Worm (Caenorhabditis elegans) whole organism, young adult: ENCODE measurements around the gene fbxb-88.

Source experiments
- D2030.7 ChIP-seq: fragments of 200-800 bp; sonication (Bioruptor generic); IDR thresholded peaks from 2 replicates; pipeline ENCODE4 v1.3.6; 2022; ENCODE audit warnings: missing genetic modification reagents, missing genetic modification characterization, missing compliant biosample characterization
- F23B12.7 ChIP-seq: sonication (generic microtip); optimal IDR thresholded peaks from 2 replicates; lab custom pipeline; 2017; ENCODE audit warnings: missing genetic modification characterization, mild to moderate bottlenecking, missing compliant biosample characterization, antibody characterized with exemption, moderate library complexity; ENCODE audit not compliant: insufficient read depth
- F33H1.4 ChIP-seq: fragments of 200-800 bp; sonication (Bioruptor generic); IDR thresholded peaks from 2 replicates; pipeline ENCODE4 v1.3.6; 2022; ENCODE audit warnings: missing genetic modification reagents, missing genetic modification characterization, missing compliant biosample characterization
- F37B4.10 ChIP-seq: fragments of 200-800 bp; sonication (Bioruptor generic); IDR thresholded peaks from 2 replicates; pipeline ENCODE4 v1.3.6; 2022; ENCODE audit warnings: missing genetic modification characterization, missing compliant biosample characterization
- F57A8.1 ChIP-seq: fragments of 200-800 bp; sonication (Bioruptor generic); optimal IDR thresholded peaks from 2 replicates; lab custom pipeline; 2018; ENCODE audit warnings: mild to moderate bottlenecking, missing genetic modification characterization, moderate library complexity, missing compliant biosample characterization
- Y67H2A.10 ChIP-seq: fragments of 200-800 bp; sonication (Bioruptor generic); conservative IDR thresholded peaks from 2 replicates; pipeline ENCODE4 v1.3.6; 2022; ENCODE audit warnings: missing genetic modification reagents, missing genetic modification characterization, missing compliant biosample characterization
- akir-1 ChIP-seq: fragments of 200-800 bp; sonication (Bioruptor generic); optimal IDR thresholded peaks from 2 replicates; lab custom pipeline; 2018; ENCODE audit warnings: mild to moderate bottlenecking, missing genetic modification characterization, moderate library complexity, missing compliant biosample characterization
- attf-3 ChIP-seq: fragments of 200-800 bp; sonication (Bioruptor generic); conservative IDR thresholded peaks from 2 replicates; pipeline ENCODE4 v1.3.6; 2022; ENCODE audit warnings: missing genetic modification reagents, missing genetic modification characterization, missing compliant biosample characterization
- bed-1 ChIP-seq: fragments of 200-800 bp; sonication (Bioruptor generic); IDR thresholded peaks from 2 replicates; pipeline ENCODE4 v1.3.6; 2022; ENCODE audit warnings: missing genetic modification reagents, missing genetic modification characterization, missing compliant biosample characterization
- cebp-1 ChIP-seq, 2 experiments: fragments of 200-800 bp in 1 of 2; sonication (Bioruptor generic) in 1 of 2; sonication (generic microtip) in 1 of 2; IDR thresholded peaks in 1 of 2; optimal IDR thresholded peaks in 1 of 2; 2 replicates each; pipeline versions ENCODE4 v1.3.6 to Lab custom; 2017 to 2022; ENCODE audit warnings: missing compliant biosample characterization in 2 of 2, missing genetic modification characterization in 2 of 2, mild to moderate bottlenecking in 1 of 2, missing genetic modification reagents in 1 of 2, moderate library complexity in 1 of 2
- ceh-27 ChIP-seq: fragments of 200-800 bp; sonication (Bioruptor generic); optimal IDR thresholded peaks from 2 replicates; lab custom pipeline; 2018; ENCODE audit warnings: mild to moderate bottlenecking, missing genetic modification characterization, moderate library complexity, missing compliant biosample characterization
- ceh-91 ChIP-seq: fragments of 200-800 bp; sonication (Bioruptor generic); IDR thresholded peaks from 2 replicates; pipeline ENCODE4 v1.3.6; 2022; ENCODE audit warnings: missing genetic modification reagents, missing genetic modification characterization, missing compliant biosample characterization
- dpff-1 ChIP-seq: sonication (generic microtip); optimal IDR thresholded peaks from 2 replicates; lab custom pipeline; 2017; ENCODE audit warnings: mild to moderate bottlenecking, missing genetic modification characterization, missing compliant biosample characterization
- dpl-1 ChIP-seq: fragments of 150-350 bp; optimal IDR thresholded peaks from 2 replicates; lab custom pipeline; 2014; ENCODE audit warnings: missing biosample characterization, missing genetic modification reagents, missing genetic modification characterization
- egl-44 ChIP-seq: fragments of 200-800 bp; sonication (Bioruptor generic); IDR thresholded peaks from 2 replicates; pipeline ENCODE4 v1.3.6; 2022; ENCODE audit warnings: missing genetic modification reagents, missing genetic modification characterization, missing compliant biosample characterization
- egrh-3 ChIP-seq: fragments of 200-800 bp; sonication (Bioruptor generic); IDR thresholded peaks from 2 replicates; pipeline ENCODE4 v1.3.6; 2022; ENCODE audit warnings: missing genetic modification reagents, missing genetic modification characterization, missing compliant biosample characterization
- gei-17 ChIP-seq: fragments of 200-800 bp; sonication (Bioruptor generic); optimal IDR thresholded peaks from 2 replicates; lab custom pipeline; 2018; ENCODE audit warnings: mild to moderate bottlenecking, missing genetic modification characterization, missing compliant biosample characterization
- hlh-12 ChIP-seq: sonication (generic microtip); optimal IDR thresholded peaks from 2 replicates; lab custom pipeline; 2016; ENCODE audit warnings: missing genetic modification characterization, missing compliant biosample characterization
- hlh-26 ChIP-seq: fragments of 200-800 bp; sonication (Bioruptor generic); conservative IDR thresholded peaks from 2 replicates; pipeline ENCODE4 v1.3.6; 2022; ENCODE audit warnings: missing genetic modification reagents, missing genetic modification characterization, missing compliant biosample characterization
- hmg-1.2 ChIP-seq: fragments of 200-800 bp; sonication (Bioruptor generic); IDR thresholded peaks from 2 replicates; pipeline ENCODE4 v1.3.6; 2022; ENCODE audit warnings: missing genetic modification reagents, missing genetic modification characterization, missing compliant biosample characterization
- hsf-1 ChIP-seq: fragments of 200-800 bp; sonication (Bioruptor generic); IDR thresholded peaks from 2 replicates; pipeline ENCODE4 v1.3.6; 2022; ENCODE audit warnings: missing genetic modification reagents, missing genetic modification characterization, missing compliant biosample characterization
- lag-1 ChIP-seq: fragments of 200-800 bp; sonication (Bioruptor generic); IDR thresholded peaks from 2 replicates; pipeline ENCODE4 v1.3.6; 2022; ENCODE audit warnings: missing genetic modification reagents, missing genetic modification characterization, missing compliant biosample characterization
- let-526 ChIP-seq: fragments of 200-800 bp; sonication (Bioruptor generic); IDR thresholded peaks from 2 replicates; pipeline ENCODE4 v1.3.6; 2022; ENCODE audit warnings: missing genetic modification reagents, missing genetic modification characterization, missing compliant biosample characterization
- lin-26 ChIP-seq: fragments of 200-800 bp; sonication (Bioruptor generic); IDR thresholded peaks from 2 replicates; pipeline ENCODE4 v1.3.6; 2022; ENCODE audit warnings: missing genetic modification reagents, missing genetic modification characterization, missing compliant biosample characterization
- lir-1 ChIP-seq: fragments of 200-800 bp; sonication (Bioruptor generic); conservative IDR thresholded peaks from 2 replicates; pipeline ENCODE4 v1.3.6; 2022; ENCODE audit warnings: missing genetic modification reagents, missing genetic modification characterization, missing compliant biosample characterization
- madf-10 ChIP-seq: sonication (generic microtip); optimal IDR thresholded peaks from 2 replicates; lab custom pipeline; 2016; ENCODE audit warnings: mild to moderate bottlenecking, missing genetic modification characterization, missing compliant biosample characterization
- madf-6 ChIP-seq: fragments of 200-800 bp; sonication (Bioruptor generic); IDR thresholded peaks from 2 replicates; pipeline ENCODE4 v1.3.6; 2022; ENCODE audit warnings: missing genetic modification reagents, missing genetic modification characterization, missing compliant biosample characterization
- mcd-1 ChIP-seq: fragments of 200-800 bp; sonication (Bioruptor generic); IDR thresholded peaks from 2 replicates; pipeline ENCODE4 v1.3.6; 2022; ENCODE audit warnings: missing genetic modification reagents, missing genetic modification characterization, missing compliant biosample characterization
- nfya-2 ChIP-seq: fragments of 200-800 bp; sonication (Bioruptor generic); IDR thresholded peaks from 2 replicates; pipeline ENCODE4 v1.3.6; 2022; ENCODE audit warnings: missing genetic modification reagents, missing genetic modification characterization, missing compliant biosample characterization
- nfyb-1 ChIP-seq: fragments of 200-800 bp; sonication (Bioruptor generic); IDR thresholded peaks from 2 replicates; pipeline ENCODE4 v1.3.6; 2022; ENCODE audit warnings: missing genetic modification reagents, missing genetic modification characterization, missing compliant biosample characterization
- nhr-80 ChIP-seq: sonication (generic microtip); optimal IDR thresholded peaks from 2 replicates; lab custom pipeline; 2016; ENCODE audit warnings: missing genetic modification characterization, missing compliant biosample characterization
- sea-2 ChIP-seq: fragments of 200-800 bp; sonication (Bioruptor generic); IDR thresholded peaks from 2 replicates; pipeline ENCODE4 v1.3.6; 2022; ENCODE audit warnings: missing genetic modification characterization, missing compliant biosample characterization
- snpc-1.3 ChIP-seq: sonication (generic microtip); optimal IDR thresholded peaks from 2 replicates; lab custom pipeline; 2017; ENCODE audit warnings: missing genetic modification characterization, mild to moderate bottlenecking, missing compliant biosample characterization, antibody characterized with exemption, moderate library complexity, missing genotype, missing genetic modification reagents; ENCODE audit not compliant: insufficient read depth
- snpc-4 ChIP-seq, 5 experiments: fragments of 150-350 bp in 1 of 5; sonication (generic microtip) in 4 of 5; optimal IDR thresholded peaks; 2 replicates each; lab custom pipeline; 2014 to 2018; ENCODE audit warnings: missing genetic modification characterization in 5 of 5, missing biosample characterization in 3 of 5, antibody characterized with exemption in 2 of 5, mild to moderate bottlenecking in 2 of 5, missing compliant biosample characterization in 2 of 5, missing genotype in 2 of 5, moderate library complexity in 2 of 5, missing genetic modification reagents in 1 of 5
- somi-1 ChIP-seq: fragments of 200-800 bp; sonication (Bioruptor generic); optimal IDR thresholded peaks from 2 replicates; lab custom pipeline; 2018; ENCODE audit warnings: mild to moderate bottlenecking, missing genetic modification characterization, missing compliant biosample characterization
- sptf-2 ChIP-seq: fragments of 200-800 bp; sonication (Bioruptor generic); optimal IDR thresholded peaks from 2 replicates; lab custom pipeline; 2018; ENCODE audit warnings: mild to moderate bottlenecking, missing genetic modification characterization, missing compliant biosample characterization
- tbp1 ChIP-seq: fragments of 200-800 bp; sonication (Bioruptor generic); optimal IDR thresholded peaks from 2 replicates; lab custom pipeline; 2018; ENCODE audit warnings: mild to moderate bottlenecking, missing genetic modification characterization, missing compliant biosample characterization
- tbx-9 ChIP-seq: sonication (generic microtip); optimal IDR thresholded peaks from 2 replicates; lab custom pipeline; 2016; ENCODE audit warnings: borderline replicate concordance, missing genetic modification characterization, inconsistent platforms, missing compliant biosample characterization
- zfh-2 ChIP-seq: fragments of 200-800 bp; sonication (Bioruptor generic); conservative IDR thresholded peaks from 2 replicates; pipeline ENCODE4 v1.3.6; 2022; ENCODE audit warnings: missing genetic modification reagents, missing genetic modification characterization, missing compliant biosample characterization
- zim-3 ChIP-seq: sonication (generic microtip); optimal IDR thresholded peaks from 2 replicates; lab custom pipeline; 2017; ENCODE audit warnings: mild to moderate bottlenecking, missing genetic modification characterization, moderate library complexity, missing compliant biosample characterization
- ztf-25 ChIP-seq: fragments of 200-800 bp; sonication (Bioruptor generic); IDR thresholded peaks from 2 replicates; pipeline ENCODE4 v1.3.6; 2022; ENCODE audit warnings: missing genetic modification reagents, missing genetic modification characterization, missing compliant biosample characterization
- ztf-26 ChIP-seq: sonication (generic microtip); optimal IDR thresholded peaks from 2 replicates; lab custom pipeline; 2017; ENCODE audit warnings: missing genetic modification characterization, missing compliant biosample characterization

The fbxb-88 gene

ce11 chrII:4872359-4872758 is 44.7 kb upstream of the fbxb-88 start:
- peak; percentile 37; the same call in 1 of the 2 replicates for TF ChIP-seq lin-26 (GFP tag; lab: Robert Waterston, UW)
- TF ChIP-seq egrh-3 (GFP tag; lab: Robert Waterston, UW): peak; percentile 92
- 0 out of 2 replicates have a peak, but pooled peaks have one; percentile 52 for TF ChIP-seq ztf-25 (GFP tag; lab: Robert Waterston, UW)
- peak; percentile 86 for TF ChIP-seq zfh-2

ce11 chrII:4871834-4872233 is 44.1 kb upstream of the fbxb-88 start:
- no peak for TF ChIP-seq sptf-2 (GFP tag; lab: Kevin White, UChicago)
- no peak for TF ChIP-seq hlh-12 (tag; lab: Kevin White, UChicago)
- TF ChIP-seq madf-10 (tag; lab: Kevin White, UChicago): no peak
- no peak for TF ChIP-seq nfya-2 (GFP tag; lab: Robert Waterston, UW)
- TF ChIP-seq tbx-9 (tag; lab: Kevin White, UChicago): no peak
- no peak for TF ChIP-seq sea-2 (GFP tag; lab: Robert Waterston, UW)
- TF ChIP-seq madf-6: no peak
- no peak for TF ChIP-seq F23B12.7 (tag; lab: Kevin White, UChicago)
- TF ChIP-seq egl-44 (GFP tag; lab: Robert Waterston, UW): no peak

- TF ChIP-seq snpc-4 (GFP tag; optimal IDR thresholded peaks at IDR 0.05; lab: Kevin White, UChicago) (no peak), snpc-4 (tag; optimal IDR thresholded peaks at IDR 0.05; lab: Kevin White, UChicago) (no peak), nhr-80 (tag; lab: Kevin White, UChicago) (no peak), somi-1 (GFP tag; lab: Kevin White, UChicago) (no peak), sea-2 (GFP tag; lab: Robert Waterston, UW) (no peak), tbx-9 (tag; lab: Kevin White, UChicago) (no peak), gei-17 (GFP tag; lab: Kevin White, UChicago) (no peak), hsf-1 (no peak), let-526 (no peak), akir-1 (GFP tag; lab: Kevin White, UChicago) (no peak), dpff-1 (tag; lab: Kevin White, UChicago) (no peak), hmg-1.2 (GFP tag; lab: Robert Waterston, UW) (no peak), F33H1.4 (GFP tag; lab: Robert Waterston, UW) (no peak), lag-1 (GFP tag; lab: Robert Waterston, UW) (no peak), lir-1 (GFP tag; lab: Robert Waterston, UW) (no peak), mcd-1 (GFP tag; lab: Robert Waterston, UW) (no peak), F37B4.10 (GFP tag; lab: Robert Waterston, UW) (no peak), bed-1 (no peak), ceh-27 (GFP tag; lab: Kevin White, UChicago) (no peak), Y67H2A.10 (GFP tag; lab: Robert Waterston, UW) (no peak), D2030.7 (GFP tag; lab: Robert Waterston, UW) (no peak)
These were observed 43.0 kb upstream of the fbxb-88 start, which contains the start of gene col-20 for ce11 chrII:4870691-4871090. Gene col-20, minus strand, starts transcription at chrII:4870791.

ce11 chrII:4869793-4870343 is 42.2 kb upstream of the fbxb-88 start:
- TF ChIP-seq hsf-1 (no peak), gei-17 (GFP tag; lab: Kevin White, UChicago) (no peak), nfyb-1 (GFP tag; lab: Robert Waterston, UW) (no peak), cebp-1 (GFP tag; IDR thresholded peaks at IDR 0.05; lab: Robert Waterston, UW) (no peak), cebp-1 (tag; optimal IDR thresholded peaks at IDR 0.05; lab: Kevin White, UChicago) (no peak), attf-3 (GFP tag; lab: Robert Waterston, UW) (no peak), egrh-3 (GFP tag; lab: Robert Waterston, UW) (peak; percentile 89), zim-3 (tag; lab: Kevin White, UChicago) (no peak), hlh-26 (0 out of 2 replicates have a peak, but pooled peaks have one; percentile 11), tbp1 (GFP tag; lab: Kevin White, UChicago) (no peak), lin-26 (GFP tag; lab: Robert Waterston, UW) (0 out of 2 replicates have a peak, but pooled peaks have one; percentile 32), akir-1 (GFP tag; lab: Kevin White, UChicago) (no peak), dpl-1 (GFP tag; lab: Kevin White, UChicago) (no peak), F57A8.1 (GFP tag; lab: Kevin White, UChicago) (no peak), ztf-26 (tag; lab: Kevin White, UChicago) (peak; percentile 1), ceh-91 (GFP tag; lab: Robert Waterston, UW) (no peak), snpc-1.3 (tag; lab: Kevin White, UChicago) (no peak)
